Worm (Caenorhabditis elegans) whole organism, L4/young adult: ENCODE measurements around the gene Y110A2AL.4.

Experiments used
- dao-5 ChIP-seq: sonication (generic microtip); optimal IDR thresholded peaks from 2 replicates; lab custom pipeline; 2016; ENCODE audit warnings: missing genotype, missing genetic modification characterization, moderate library complexity, missing compliant biosample characterization
- him-1 ChIP-seq: sonication (generic microtip); optimal IDR thresholded peaks from 2 replicates; lab custom pipeline; 2016; ENCODE audit warnings: missing genotype, missing genetic modification reagents, missing genetic modification characterization, missing compliant biosample characterization

- TF ChIP-seq dao-5 = no peak
- no peak for TF ChIP-seq him-1
Measured at ce11 chrII:2846552-2846951, 7.4 kb downstream of the Y110A2AL.4 start.
